Worm (Caenorhabditis elegans): ENCODE data around the gene T16G1.2.

- TF ChIP-seq eyg-1 (tag; optimal IDR thresholded peaks at IDR 0.05) (no peak), ceh-34 (tag; optimal IDR thresholded peaks at IDR 0.05) (no peak), npax-4 (tag; optimal IDR thresholded peaks at IDR 0.05) (no peak), nhr-11 (tag; optimal IDR thresholded peaks at IDR 0.05) (no peak), sox-4 (tag; optimal IDR thresholded peaks at IDR 0.05) (no peak), K02D7.2 (tag; optimal IDR thresholded peaks at IDR 0.05) (no peak), ceh-2 (tag; optimal IDR thresholded peaks at IDR 0.05) (no peak)
Measured at ce11 chrV:12924128-12924527, 5.2 kb upstream of the T16G1.2 start, which contains the start of gene pqn-67.

Data from whole organism, late embryonic.